Worm (Caenorhabditis elegans) whole organism, L4 larva: Measurements from ENCODE around the gene B0244.6.

Experiments used
- D1046.2 ChIP-seq: fragments of 200-800 bp; sonication (Bioruptor generic); IDR thresholded peaks from 2 replicates; pipeline ENCODE4 v1.3.6; 2022; ENCODE audit warnings: missing genetic modification characterization, missing compliant biosample characterization
- F10B5.3 ChIP-seq: sonication (generic microtip); optimal IDR thresholded peaks from 2 replicates; lab custom pipeline; 2016; ENCODE audit warnings: mild to moderate bottlenecking, missing genetic modification characterization, missing compliant biosample characterization
- T20F7.1 ChIP-seq: fragments of 200-800 bp; sonication (Bioruptor generic); optimal IDR thresholded peaks from 2 replicates; lab custom pipeline; 2018; ENCODE audit warnings: mild to moderate bottlenecking, missing genetic modification characterization, missing compliant biosample characterization
- T26A8.4 ChIP-seq: fragments of 200-800 bp; sonication (Bioruptor generic); IDR thresholded peaks from 2 replicates; pipeline ENCODE4 v1.3.6; 2022; ENCODE audit warnings: missing genetic modification characterization, missing compliant biosample characterization
- Y75B8A.6 ChIP-seq: fragments of 200-800 bp; sonication (Bioruptor generic); IDR thresholded peaks from 2 replicates; pipeline ENCODE4 v1.3.6; 2022; ENCODE audit warnings: missing genetic modification reagents, missing genetic modification characterization, missing compliant biosample characterization
- aha-1 ChIP-seq: fragments of 150-350 bp; peaks from one replicate; lab custom pipeline; 2014; ENCODE audit warnings: missing biosample characterization, missing genetic modification characterization
- ama-1 ChIP-seq: fragments of 150-350 bp; optimal IDR thresholded peaks from 2 replicates; lab custom pipeline; 2014; ENCODE audit warnings: inconsistent platforms, mixed read lengths
- arid-1 ChIP-seq: fragments of 200-800 bp; sonication (Bioruptor generic); conservative IDR thresholded peaks from 2 replicates; pipeline ENCODE4 v1.3.6; 2022; ENCODE audit warnings: missing genetic modification reagents, missing genetic modification characterization, missing compliant biosample characterization
- attf-4 ChIP-seq: sonication (generic microtip); optimal IDR thresholded peaks from 3 replicates; lab custom pipeline; 2017; ENCODE audit warnings: missing biosample characterization, missing genetic modification characterization
- ceh-20 ChIP-seq: fragments of 200-800 bp; sonication (Bioruptor generic); IDR thresholded peaks from 2 replicates; pipeline ENCODE4 v1.3.6; 2022; ENCODE audit warnings: missing genetic modification reagents, missing genetic modification characterization, missing compliant biosample characterization
- ceh-44 ChIP-seq: fragments of 200-800 bp; sonication (Bioruptor generic); IDR thresholded peaks from 2 replicates; pipeline ENCODE4 v1.3.6; 2022; ENCODE audit warnings: missing genetic modification reagents, missing genetic modification characterization, missing compliant biosample characterization
- ceh-62 ChIP-seq: sonication (generic microtip); optimal IDR thresholded peaks from 2 replicates; lab custom pipeline; 2017; ENCODE audit warnings: missing biosample characterization, missing genetic modification characterization
- ceh-82 ChIP-seq: sonication (generic microtip); optimal IDR thresholded peaks from 2 replicates; lab custom pipeline; 2017; ENCODE audit warnings: missing biosample characterization, missing genetic modification characterization
- daf-16 ChIP-seq, 3 experiments: sonication (generic microtip); optimal IDR thresholded peaks; 2 replicates each; lab custom pipeline; 2016 to 2017; ENCODE audit warnings: missing genetic modification characterization in 3 of 3, missing genetic modification reagents in 3 of 3, mild to moderate bottlenecking in 2 of 3, missing compliant biosample characterization in 2 of 3, missing biosample characterization in 1 of 3, moderate library complexity in 1 of 3
- dpl-1 ChIP-seq: fragments of 150-350 bp; optimal IDR thresholded peaks from 2 replicates; lab custom pipeline; 2014; ENCODE audit warnings: missing biosample characterization, missing genetic modification reagents, missing genetic modification characterization
- dve-1 ChIP-seq: sonication (generic microtip); optimal IDR thresholded peaks from 2 replicates; lab custom pipeline; 2017; ENCODE audit warnings: antibody characterized with exemption, mild to moderate bottlenecking, missing genetic modification characterization, missing compliant biosample characterization; ENCODE audit not compliant: insufficient read depth
- egl-43 ChIP-seq: fragments of 200-800 bp; sonication (Bioruptor generic); IDR thresholded peaks from 2 replicates; pipeline ENCODE4 v1.3.6; 2022; ENCODE audit warnings: missing genetic modification reagents, missing genetic modification characterization, missing compliant biosample characterization
- fkh-10 ChIP-seq: fragments of 150-350 bp; optimal IDR thresholded peaks from 2 replicates; lab custom pipeline; 2014; ENCODE audit warnings: missing biosample characterization, missing genetic modification reagents, missing genetic modification characterization
- fos-1 ChIP-seq: fragments of 150-350 bp; optimal IDR thresholded peaks from 2 replicates; lab custom pipeline; 2014; ENCODE audit warnings: missing biosample characterization, missing genetic modification characterization
- hlh-30 ChIP-seq: sonication (generic microtip); optimal IDR thresholded peaks from 2 replicates; lab custom pipeline; 2017; ENCODE audit warnings: antibody characterized with exemption, mild to moderate bottlenecking, missing genetic modification characterization, missing compliant biosample characterization; ENCODE audit not compliant: insufficient read depth
- lin-1 ChIP-seq: fragments of 200-800 bp; sonication (Bioruptor generic); IDR thresholded peaks from 2 replicates; pipeline ENCODE4 v1.3.6; 2022; ENCODE audit warnings: missing genetic modification reagents, missing genetic modification characterization, missing compliant biosample characterization
- lin-29 ChIP-seq: fragments of 200-800 bp; sonication (Bioruptor generic); IDR thresholded peaks from 2 replicates; pipeline ENCODE4 v1.3.6; 2022; ENCODE audit warnings: missing genetic modification reagents, missing genetic modification characterization, missing compliant biosample characterization
- lin-38 ChIP-seq: fragments of 200-800 bp; sonication (Bioruptor generic); IDR thresholded peaks from 2 replicates; pipeline ENCODE4 v1.3.6; 2022; ENCODE audit warnings: missing genetic modification reagents, missing genetic modification characterization, missing compliant biosample characterization
- madf-5 ChIP-seq, 2 experiments: fragments of 200-800 bp; sonication (Bioruptor generic); IDR thresholded peaks; 2 replicates each; pipeline ENCODE4 v1.3.6; 2022; ENCODE audit warnings: missing compliant biosample characterization in 2 of 2, missing genetic modification characterization in 2 of 2
- mes-2 ChIP-seq: sonication (generic microtip); optimal IDR thresholded peaks from 2 replicates; lab custom pipeline; 2016; ENCODE audit warnings: missing genotype, mild to moderate bottlenecking, missing genetic modification characterization, missing compliant biosample characterization; ENCODE audit not compliant: poor library complexity, severe bottlenecking
- nhr-10 ChIP-seq: fragments of 150-350 bp; optimal IDR thresholded peaks from 2 replicates; lab custom pipeline; 2014; ENCODE audit warnings: missing biosample characterization, missing genetic modification characterization
- nhr-48 ChIP-seq: sonication (generic microtip); optimal IDR thresholded peaks from 2 replicates; lab custom pipeline; 2016; ENCODE audit warnings: mild to moderate bottlenecking, missing genetic modification characterization, missing compliant biosample characterization
- nhr-6 ChIP-seq: fragments of 150-350 bp; optimal IDR thresholded peaks from 2 replicates; lab custom pipeline; 2014; ENCODE audit warnings: missing biosample characterization, missing genetic modification characterization
- php-3 ChIP-seq: fragments of 200-800 bp; sonication (Bioruptor generic); IDR thresholded peaks from 2 replicates; pipeline ENCODE4 v1.3.6; 2022; ENCODE audit warnings: missing genetic modification reagents, missing genetic modification characterization, missing compliant biosample characterization
- pqm-1 ChIP-seq: sonication (generic microtip); optimal IDR thresholded peaks from 2 replicates; lab custom pipeline; 2017; ENCODE audit warnings: missing biosample characterization, missing genetic modification characterization
- set-16 ChIP-seq: fragments of 200-800 bp; sonication (Bioruptor generic); IDR thresholded peaks from 2 replicates; pipeline ENCODE4 v1.3.6; 2022; ENCODE audit warnings: missing genetic modification reagents, missing genetic modification characterization, missing compliant biosample characterization
- skn-1 ChIP-seq: fragments of 150-350 bp; optimal IDR thresholded peaks from 2 replicates; lab custom pipeline; 2014; ENCODE audit warnings: missing biosample characterization, missing genetic modification characterization
- spr-1 ChIP-seq: sonication (generic microtip); optimal IDR thresholded peaks from 2 replicates; lab custom pipeline; 2016; ENCODE audit warnings: mild to moderate bottlenecking, missing genetic modification characterization, missing compliant biosample characterization
- tag-97 ChIP-seq: fragments of 200-800 bp; sonication (Bioruptor generic); IDR thresholded peaks from 2 replicates; pipeline ENCODE4 v1.3.6; 2022; ENCODE audit warnings: missing genetic modification characterization, missing compliant biosample characterization
- unc-62 ChIP-seq, 3 experiments: fragments of 150-350 bp in 1 of 3; sonication (generic microtip); optimal IDR thresholded peaks in 2 of 3; peaks in 1 of 3; 1 replicate in 1 of 3; 2 replicates in 2 of 3; lab custom pipeline; 2014 to 2017; ENCODE audit warnings: missing biosample characterization in 3 of 3, missing genetic modification characterization in 3 of 3, missing genetic modification reagents in 3 of 3, missing genotype in 1 of 3
- zag-1 ChIP-seq: fragments of 150-350 bp; optimal IDR thresholded peaks from 2 replicates; lab custom pipeline; 2014; ENCODE audit warnings: missing biosample characterization, missing genetic modification characterization
- zfp-3 ChIP-seq: fragments of 200-800 bp; sonication (Bioruptor generic); conservative IDR thresholded peaks from 2 replicates; pipeline ENCODE4 v1.3.6; 2022; ENCODE audit warnings: missing genetic modification reagents, missing genetic modification characterization, missing compliant biosample characterization
- zip-11 ChIP-seq: fragments of 200-800 bp; sonication (Bioruptor generic); IDR thresholded peaks from 2 replicates; pipeline ENCODE4 v1.3.6; 2022; ENCODE audit warnings: missing genetic modification characterization, missing compliant biosample characterization
- zip-2 ChIP-seq: fragments of 150-350 bp; optimal IDR thresholded peaks from 2 replicates; lab custom pipeline; 2014; ENCODE audit warnings: missing biosample characterization, missing genetic modification characterization
- ztf-11 ChIP-seq: fragments of 150-350 bp; optimal IDR thresholded peaks from 2 replicates; lab custom pipeline; 2014; ENCODE audit warnings: missing biosample characterization, missing genetic modification characterization

Gene B0244.6

ce11 chrIII:5711881-5712643 is 25.7 kb upstream of the B0244.6 start:
- TF ChIP-seq set-16 (GFP tag; lab: Robert Waterston, UW), result peak; percentile 65
- no peak for TF ChIP-seq ceh-82
- TF ChIP-seq aha-1, result peak; percentile 93
- 0 out of 2 replicates have a peak, but pooled peaks have one; percentile 25 for TF ChIP-seq D1046.2
- peak in 1 of 2 experiments; percentile 32 for TF ChIP-seq unc-62 (GFP tag; optimal IDR thresholded peaks at IDR 0.05 in 1 of 2; lab: Kevin White, UChicago)
- TF ChIP-seq unc-62 (tag; optimal IDR thresholded peaks at IDR 0.05; lab: Kevin White, UChicago), result no peak
- TF ChIP-seq, all 104 proteins: peak for 4

ce11 chrIII:5714230-5714983 is 23.4 kb upstream of the B0244.6 start, which contains the start of gene arf-1:
Gene arf-1, plus strand, starts transcription at chrIII:5714886.
- TF ChIP-seq Y75B8A.6 (GFP tag; lab: Robert Waterston, UW), result 0 out of 2 replicates have a peak, but pooled peaks have one; percentile 8
- TF ChIP-seq php-3 (GFP tag; lab: Robert Waterston, UW), result peak; percentile 76
- TF ChIP-seq lin-29 (GFP tag; lab: Robert Waterston, UW), result no peak
- TF ChIP-seq ceh-62, result no peak
- TF ChIP-seq dve-1 (tag; lab: Kevin White, UChicago), result peak; percentile 21
- peak; percentile 65 for TF ChIP-seq aha-1
- no peak for TF ChIP-seq fos-1 (tag; lab: Kevin White, UChicago)
- TF ChIP-seq lin-38, result peak; percentile 23; the same call in 1 of the 2 replicates
- peak; percentile 51 for TF ChIP-seq hlh-30 (tag; lab: Kevin White, UChicago)
- peak in 1 of 2 experiments; percentile 21 for TF ChIP-seq unc-62 (GFP tag; optimal IDR thresholded peaks at IDR 0.05 in 1 of 2; lab: Kevin White, UChicago)
- no peak for TF ChIP-seq unc-62 (tag; optimal IDR thresholded peaks at IDR 0.05; lab: Kevin White, UChicago)
- TF ChIP-seq, all 104 proteins: peak for 7

ce11 chrIII:5714984-5715454 is 22.8 kb upstream of the B0244.6 start:
- peak; percentile 64 for TF ChIP-seq T20F7.1
- TF ChIP-seq Y75B8A.6 (GFP tag; lab: Robert Waterston, UW), result 0 out of 2 replicates have a peak, but pooled peaks have one; percentile 24
- TF ChIP-seq hlh-30 (tag; lab: Kevin White, UChicago), result peak; percentile 74
- TF ChIP-seq pqm-1 (tag; lab: Kevin White, UChicago), result peak; percentile 16
- TF ChIP-seq mes-2 (tag; lab: Kevin White, UChicago), result peak; percentile 50
- TF ChIP-seq lin-1 (GFP tag; lab: Robert Waterston, UW), result 0 out of 2 replicates have a peak, but pooled peaks have one; percentile 6
- no peak for TF ChIP-seq daf-16 (GFP tag; optimal IDR thresholded peaks at IDR 0.05; lab: Kevin White, UChicago)
- TF ChIP-seq daf-16 (tag; optimal IDR thresholded peaks at IDR 0.05; lab: Kevin White, UChicago), result peak; percentile 8
- no peak for TF ChIP-seq skn-1 (tag; lab: Kevin White, UChicago)
- TF ChIP-seq attf-4, result no peak
- TF ChIP-seq nhr-48 (tag; lab: Kevin White, UChicago), result peak; percentile 55
- peak; percentile 35; the same call in 1 of the 2 replicates for TF ChIP-seq zfp-3 (GFP tag; lab: Robert Waterston, UW)
- 0 out of 4 replicates have a peak, but pooled peaks of 1 of the 2 experiments have one; percentile 53 for TF ChIP-seq madf-5 (GFP tag; IDR thresholded peaks at IDR 0.05; lab: Robert Waterston, UW)
- peak in 1 of 2 experiments; percentile 76 for TF ChIP-seq unc-62 (GFP tag; optimal IDR thresholded peaks at IDR 0.05 in 1 of 2; lab: Kevin White, UChicago)
- no peak for TF ChIP-seq unc-62 (tag; optimal IDR thresholded peaks at IDR 0.05; lab: Kevin White, UChicago)
- 0 out of 2 replicates have a peak, but pooled peaks have one; percentile 25 for TF ChIP-seq tag-97 (GFP tag; lab: Robert Waterston, UW)
- peak; percentile 55 for TF ChIP-seq aha-1
- peak; percentile 33 for TF ChIP-seq ama-1 (lab: Kevin White, UChicago)
- no peak for TF ChIP-seq spr-1 (tag; lab: Kevin White, UChicago)
- no peak for TF ChIP-seq nhr-6
- TF ChIP-seq, all 104 proteins: peak for 14

- TF ChIP-seq arid-1 (0 out of 2 replicates have a peak, but pooled peaks have one; percentile 9), zag-1 (tag; lab: Kevin White, UChicago) (no peak), mes-2 (tag; lab: Kevin White, UChicago) (peak; percentile 74), nhr-10 (tag; lab: Kevin White, UChicago) (no peak), tag-97 (GFP tag; lab: Robert Waterston, UW) (no peak), ceh-20 (GFP tag; lab: Robert Waterston, UW) (no peak), zip-11 (GFP tag; lab: Robert Waterston, UW) (0 out of 2 replicates have a peak, but pooled peaks have one; percentile 11), zip-2 (tag; lab: Kevin White, UChicago) (no peak), egl-43 (GFP tag; lab: Robert Waterston, UW) (peak; percentile 86), daf-16 (GFP tag; optimal IDR thresholded peaks at IDR 0.05; lab: Kevin White, UChicago) (no peak), daf-16 (tag; optimal IDR thresholded peaks at IDR 0.05; lab: Kevin White, UChicago) (peak; percentile 6), dpl-1 (GFP tag; lab: Kevin White, UChicago) (peak; percentile 26), ceh-44 (no peak), T26A8.4 (peak; percentile 69), ztf-11 (no peak), fkh-10 (GFP tag; lab: Kevin White, UChicago) (peak; percentile 23), F10B5.3 (tag; lab: Kevin White, UChicago) (no peak)
Measured at ce11 chrIII:5715467-5715866, 22.3 kb upstream of the B0244.6 start.
